Worm (Caenorhabditis elegans): ENCODE data around the gene srlf-34.

- TF ChIP-seq flt-1 (GFP tag; IDR thresholded peaks at IDR 0.05) (no peak), cog-1 (tag; optimal IDR thresholded peaks at IDR 0.05) (no peak)
Observed at ce11 chrII:10294262-10294661, 17.8 kb upstream of the srlf-34 start.

All from whole organism, midembryonic.